Worm (Caenorhabditis elegans): ENCODE data around the gene hum-10.

The hum-10 gene

DNA sequence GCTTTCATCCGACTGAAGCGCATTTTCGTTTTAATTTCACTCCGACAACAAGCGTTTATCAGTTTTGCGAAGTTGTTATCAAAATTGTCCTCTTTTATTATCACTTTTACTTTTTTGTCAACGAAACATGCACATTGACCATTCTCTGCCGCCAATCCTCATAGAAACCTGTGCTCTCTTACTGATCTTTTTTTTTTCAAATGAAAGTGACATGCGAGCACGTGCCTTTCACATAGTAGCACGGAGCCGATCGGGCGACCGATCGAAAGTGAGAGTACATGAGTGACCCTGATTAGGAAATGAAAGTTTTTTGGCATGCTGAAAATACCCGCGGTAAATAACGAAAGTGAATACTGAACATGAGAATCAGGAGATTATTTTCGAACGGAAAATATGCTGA lies 12.0 kb upstream of the hum-10 start (continued):
- TF ChIP-seq nhr-10 (tag; optimal IDR thresholded peaks at IDR 0.05) = peak; percentile 59
- TF ChIP-seq F26F4.8 (GFP tag; conservative IDR thresholded peaks at IDR 0.05) = no peak
- peak; percentile 80 for TF ChIP-seq pqm-1 (tag; optimal IDR thresholded peaks at IDR 0.05)
- peak; percentile 83 for TF ChIP-seq nhr-102 (tag; optimal IDR thresholded peaks at IDR 0.05)
- peak in 1 of 2 experiments; percentile 60 for TF ChIP-seq hif-1 (tag; optimal IDR thresholded peaks at IDR 0.05)
- no peak for TF ChIP-seq lsy-2 (tag; optimal IDR thresholded peaks at IDR 0.05)
- no peak for TF ChIP-seq unc-39 (tag; optimal IDR thresholded peaks at IDR 0.05)
- no peak for TF ChIP-seq arid-1 (GFP tag; conservative IDR thresholded peaks at IDR 0.05)
- TF ChIP-seq duxl-1 (tag; optimal IDR thresholded peaks at IDR 0.05; ENCODE audit: poor library complexity) = no peak
- TF ChIP-seq dve-1 (tag; optimal IDR thresholded peaks at IDR 0.05; ENCODE audit: insufficient read depth) = peak; percentile 95
- TF ChIP-seq lim-7 (GFP tag; IDR thresholded peaks at IDR 0.05) = no peak
- no peak for TF ChIP-seq lir-3 (tag; optimal IDR thresholded peaks at IDR 0.05)
- no peak for TF ChIP-seq lin-15B (tag; optimal IDR thresholded peaks at IDR 0.05)
- TF ChIP-seq fos-1 (tag; optimal IDR thresholded peaks at IDR 0.05) = no peak
- TF ChIP-seq zag-1 (tag; optimal IDR thresholded peaks at IDR 0.05) = no peak
- TF ChIP-seq Y48G9A.11 (GFP tag; IDR thresholded peaks at IDR 0.05) = no peak
- TF ChIP-seq nhr-77 (tag; optimal IDR thresholded peaks at IDR 0.05) = peak; percentile 71

DNA sequence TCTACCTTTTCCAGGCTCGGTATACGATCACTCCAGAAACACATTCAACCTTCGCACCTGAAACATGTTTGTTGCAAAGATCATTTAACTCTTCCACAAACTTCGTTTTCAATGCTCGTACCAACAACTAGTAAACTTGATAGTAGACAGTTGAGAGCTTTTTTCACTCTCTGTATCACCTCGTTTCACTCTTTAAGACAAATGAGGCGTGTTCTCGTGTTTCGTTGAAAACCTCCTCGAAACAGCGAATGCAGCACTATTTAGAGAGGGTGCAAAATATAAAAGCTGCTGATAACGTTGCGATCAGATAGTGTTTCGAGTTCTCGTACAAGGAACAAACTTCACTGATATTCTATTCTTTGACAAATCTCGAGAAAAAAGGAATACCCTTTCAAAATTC lies 10.9 kb upstream of the hum-10 start, which contains the start of gene F43C9.1:
TSS of gene F43C9.1 (plus strand) at position 301 of the 400 bp plus-strand sequence.
- no peak for TF ChIP-seq daf-16 (GFP tag; optimal IDR thresholded peaks at IDR 0.05)
- peak; percentile 8 for TF ChIP-seq daf-16 (tag; optimal IDR thresholded peaks at IDR 0.05)
- TF ChIP-seq egl-27 (tag; optimal IDR thresholded peaks at IDR 0.05) = no peak
- TF ChIP-seq hlh-11 (tag; optimal IDR thresholded peaks at IDR 0.05) = peak; percentile 34
- TF ChIP-seq dmd-6 (GFP tag; IDR thresholded peaks at IDR 0.05) = 0 out of 2 replicates have a peak, but pooled peaks have one; percentile 17
- TF ChIP-seq Y5F2A.4 (GFP tag; optimal IDR thresholded peaks at IDR 0.05) = no peak

DNA sequence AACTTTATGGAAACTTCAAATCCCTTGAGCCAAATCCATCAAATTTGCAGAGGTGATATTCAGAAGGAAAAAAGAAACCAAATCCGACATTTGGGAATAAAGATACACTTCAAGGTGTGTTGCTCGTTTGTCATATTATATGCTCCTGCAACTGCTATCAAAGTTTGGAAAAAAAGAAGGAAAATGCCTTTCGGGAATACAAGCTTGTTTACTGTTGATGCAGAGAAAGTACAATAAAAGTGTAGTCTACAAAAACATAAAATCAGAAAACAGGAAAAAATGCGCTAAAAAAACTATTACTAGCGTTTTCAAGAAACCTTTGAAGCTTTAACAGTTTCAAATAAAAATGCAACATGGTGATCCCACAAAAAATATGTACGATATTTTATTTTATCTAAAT lies 8.5 kb upstream of the hum-10 start:
- TF ChIP-seq lin-39 (tag; optimal IDR thresholded peaks at IDR 0.05) (no peak), T26A8.4 (GFP tag; IDR thresholded peaks at IDR 0.05) (no peak), lin-1 (GFP tag; IDR thresholded peaks at IDR 0.05) (no peak), lir-3 (tag; optimal IDR thresholded peaks at IDR 0.05) (no peak), egl-43 (GFP tag; IDR thresholded peaks at IDR 0.05) (no peak), nhr-41 (GFP tag; IDR thresholded peaks at IDR 0.05) (no peak), unc-62 (GFP tag; optimal IDR thresholded peaks at IDR 0.05 in 1 of 2) (peak in 1 of 2 experiments; percentile 54), unc-62 (tag; optimal IDR thresholded peaks at IDR 0.05) (no peak), daf-16 (GFP tag; optimal IDR thresholded peaks at IDR 0.05) (no peak), daf-16 (tag; optimal IDR thresholded peaks at IDR 0.05) (peak; percentile 57)

DNA sequence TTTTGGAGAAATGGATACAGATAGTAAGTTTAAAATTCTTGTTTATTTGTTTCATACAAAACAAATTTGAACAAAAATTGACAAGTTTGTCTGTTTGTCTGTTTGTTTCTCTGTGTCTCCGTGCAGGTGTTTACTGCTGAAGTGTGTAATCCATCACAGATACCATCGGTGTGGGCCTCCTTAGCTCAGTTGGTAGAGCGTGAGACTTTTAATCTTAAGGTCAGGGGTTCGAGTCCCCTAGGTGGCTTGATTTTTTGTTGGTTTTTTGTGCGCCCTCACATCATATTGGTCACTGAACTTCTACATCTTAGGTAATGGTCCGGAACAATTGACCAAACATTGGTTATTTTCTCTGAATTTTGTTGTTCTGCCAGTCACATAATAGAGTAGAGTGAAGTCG lies 6.9 kb upstream of the hum-10 start:
- no peak for TF ChIP-seq ceh-28 (tag; optimal IDR thresholded peaks at IDR 0.05)
- TF ChIP-seq T20F7.1 (GFP tag; optimal IDR thresholded peaks at IDR 0.05) = peak; percentile 27
- TF ChIP-seq duxl-1 (tag; optimal IDR thresholded peaks at IDR 0.05; ENCODE audit: poor library complexity) = peak; percentile 89
- TF ChIP-seq pha-4 (GFP tag; IDR thresholded peaks at IDR 0.05) = peak; percentile 84
- TF ChIP-seq pha-4 (tag; optimal IDR thresholded peaks at IDR 0.05) = no peak
- peak; percentile 18 for TF ChIP-seq unc-130 (GFP tag; optimal IDR thresholded peaks at IDR 0.05)
- no peak for TF ChIP-seq lin-15B (tag; optimal IDR thresholded peaks at IDR 0.05)
- TF ChIP-seq nhr-11 (tag; optimal IDR thresholded peaks at IDR 0.05) = peak; percentile 6
- peak; percentile 76 for TF ChIP-seq lin-38 (GFP tag; IDR thresholded peaks at IDR 0.05)
- TF ChIP-seq ZK546.5 (tag; optimal IDR thresholded peaks at IDR 0.05) = no peak
- no peak for TF ChIP-seq F37D6.2 (tag; optimal IDR thresholded peaks at IDR 0.05)
- TF ChIP-seq nhr-102 (tag; optimal IDR thresholded peaks at IDR 0.05) = peak; percentile 65
- no peak for TF ChIP-seq dpl-1 (GFP tag; optimal IDR thresholded peaks at IDR 0.05)
- no peak for TF ChIP-seq unc-39 (tag; optimal IDR thresholded peaks at IDR 0.05)
- no peak for TF ChIP-seq nhr-76 (tag; optimal IDR thresholded peaks at IDR 0.05)
- TF ChIP-seq lin-29 (GFP tag; IDR thresholded peaks at IDR 0.05) = peak; percentile 50; the same call in 1 of the 2 replicates
- TF ChIP-seq nhr-25 (tag; optimal IDR thresholded peaks at IDR 0.05; ENCODE audit: borderline replicate concordance, insufficient read depth) = no peak
- TF ChIP-seq dmd-9 (GFP tag; IDR thresholded peaks at IDR 0.05) = peak; percentile 47; the same call in 1 of the 2 replicates
- TF ChIP-seq zip-2 (tag; optimal IDR thresholded peaks at IDR 0.05) = no peak
- TF ChIP-seq F26F4.8 (GFP tag; conservative IDR thresholded peaks at IDR 0.05) = peak; percentile 92
- TF ChIP-seq mdl-1 (tag; optimal IDR thresholded peaks at IDR 0.05) = no peak
- peak; percentile 51 to 67 for TF ChIP-seq daf-16 (GFP tag; optimal IDR thresholded peaks at IDR 0.05)
- TF ChIP-seq daf-16 (tag; optimal IDR thresholded peaks at IDR 0.05) = peak; percentile 76
- TF ChIP-seq egl-27 (tag; optimal IDR thresholded peaks at IDR 0.05) = no peak
- TF ChIP-seq ama-1 (optimal IDR thresholded peaks at IDR 0.05) = no peak

Data from whole organism, L4 larva.